Fruit fly (Drosophila melanogaster): ENCODE data around the gene Mhc.

The Mhc gene

dm6 chr2L:16720707-16721700, 45.4 kb upstream of the Mhc start (continued):
- TF ChIP-seq E2f2 (GFP tag; IDR thresholded peaks at IDR 0.05) = peak; percentile 75
- TF ChIP-seq CG18011 (GFP tag; optimal IDR thresholded peaks at IDR 0.05) = no peak
- TF ChIP-seq CG32767 (GFP tag; IDR thresholded peaks at IDR 0.05) = peak; percentile 92
- peak; percentile 87 for TF ChIP-seq nom (GFP tag; optimal IDR thresholded peaks at IDR 0.05)
- TF ChIP-seq CG6175 (GFP tag; IDR thresholded peaks at IDR 0.05) = peak; percentile 85
- peak; percentile 87 for TF ChIP-seq CG11696 (GFP tag; IDR thresholded peaks at IDR 0.05)
- TF ChIP-seq Hr51 (GFP tag; optimal IDR thresholded peaks at IDR 0.05) = peak; percentile 77 to 94
- peak; percentile 77 for TF ChIP-seq CG4328 (GFP tag; optimal IDR thresholded peaks at IDR 0.05)
- peak; percentile 57 for TF ChIP-seq CG13894 (tag; optimal IDR thresholded peaks at IDR 0.05)
- TF ChIP-seq CG16779 (GFP tag; IDR thresholded peaks at IDR 0.05) = peak; percentile 93
- TF ChIP-seq ERR (GFP tag; optimal IDR thresholded peaks at IDR 0.05) = peak; percentile 34
- TF ChIP-seq bbx (GFP tag; IDR thresholded peaks at IDR 0.05; ENCODE audit: partially characterized antibody) = 0 out of 2 replicates have a peak, but pooled peaks have one; percentile 17
- peak; percentile 34; the same call in 1 of the 2 replicates for TF ChIP-seq Poxn (GFP tag; IDR thresholded peaks at IDR 0.05)
- peak; percentile 83 for TF ChIP-seq grau (tag; optimal IDR thresholded peaks at IDR 0.05)
- peak; percentile 94 for TF ChIP-seq sens-2 (GFP tag; IDR thresholded peaks at IDR 0.05)
- no peak for TF ChIP-seq CG7963 (GFP tag; IDR thresholded peaks at IDR 0.05; ENCODE audit: partially characterized antibody)
- no peak for TF ChIP-seq yki (optimal IDR thresholded peaks at IDR 0.05)
- TF ChIP-seq danr (GFP tag; IDR thresholded peaks at IDR 0.05) = peak; percentile 81
- TF ChIP-seq HLH3B (GFP tag; IDR thresholded peaks at IDR 0.05) = peak; percentile 95
- peak; percentile 91 for TF ChIP-seq CG8765 (GFP tag; IDR thresholded peaks at IDR 0.05)
- TF ChIP-seq CG11504 (tag; optimal IDR thresholded peaks at IDR 0.05) = peak; percentile 89
- TF ChIP-seq CG4282 (GFP tag; optimal IDR thresholded peaks at IDR 0.05) = peak; percentile 17
- peak; percentile 77 for TF ChIP-seq GATAe (GFP tag; conservative IDR thresholded peaks at IDR 0.05)
- TF ChIP-seq CG7928 (GFP tag; optimal IDR thresholded peaks at IDR 0.05) = peak; percentile 21
- TF ChIP-seq Pdp1 (GFP tag; optimal IDR thresholded peaks at IDR 0.05) = peak; percentile 79 to 87
- TF ChIP-seq Stat92E (GFP tag; optimal IDR thresholded peaks at IDR 0.05) = peak in 1 of 3 experiments; percentile 79
- TF ChIP-seq Bdp1 (GFP tag; optimal IDR thresholded peaks at IDR 0.05) = peak; percentile 35
- TF ChIP-seq Blimp-1 (GFP tag; optimal IDR thresholded peaks at IDR 0.05) = peak; percentile 95
- TF ChIP-seq CG12942 (GFP tag; optimal IDR thresholded peaks at IDR 0.05) = peak; percentile 81
- peak; percentile 90 for TF ChIP-seq CG12391 (tag; optimal IDR thresholded peaks at IDR 0.05)
- TF ChIP-seq gcm2 (GFP tag; optimal IDR thresholded peaks at IDR 0.05) = peak; percentile 71
- peak; percentile 56; the same call in 1 of the 2 replicates for TF ChIP-seq MBD-R2 (GFP tag; IDR thresholded peaks at IDR 0.05)
- TF ChIP-seq CG3407 (GFP tag; optimal IDR thresholded peaks at IDR 0.05) = peak; percentile 81
- no peak for TF ChIP-seq Neu2 (GFP tag; optimal IDR thresholded peaks at IDR 0.05; ENCODE audit: borderline replicate concordance)
- TF ChIP-seq NK7.1 (GFP tag; optimal IDR thresholded peaks at IDR 0.05) = peak; percentile 55
- TF ChIP-seq CG10979 (tag; optimal IDR thresholded peaks at IDR 0.05) = peak; percentile 90
- TF ChIP-seq her (GFP tag; optimal IDR thresholded peaks at IDR 0.05) = peak; percentile 25
- TF ChIP-seq eve (GFP tag; optimal IDR thresholded peaks at IDR 0.05) = peak in 1 of 2 experiments; percentile 97
- TF ChIP-seq ab (GFP tag; optimal IDR thresholded peaks at IDR 0.05) = no peak
- TF ChIP-seq Dad (GFP tag; optimal IDR thresholded peaks at IDR 0.05) = peak; percentile 74
- TF ChIP-seq CG14667 (GFP tag; IDR thresholded peaks at IDR 0.05) = peak; percentile 93
- peak; percentile 82 for TF ChIP-seq Hmr (GFP tag; optimal IDR thresholded peaks at IDR 0.05)
- peak; percentile 95 for TF ChIP-seq CG2678 (tag; optimal IDR thresholded peaks at IDR 0.05)
- TF ChIP-seq al (GFP tag; IDR thresholded peaks at IDR 0.05) = peak; percentile 81
- peak; percentile 90; the same call in 2 of the 3 replicates for TF ChIP-seq C15 (GFP tag; IDR thresholded peaks at IDR 0.05)
- TF ChIP-seq CG1024 (GFP tag; IDR thresholded peaks at IDR 0.05) = peak; percentile 83
- peak; percentile 91 for TF ChIP-seq sisA (GFP tag; IDR thresholded peaks at IDR 0.05)
- peak; percentile 94 for TF ChIP-seq ken (GFP tag; IDR thresholded peaks at IDR 0.05)

Data from whole organism, embryonic.